Worm (Caenorhabditis elegans) whole organism, young adult: Measurements from ENCODE around the gene nhr-219.

ENCODE experiments used
- C17E4.6 ChIP-seq: fragments of 200-800 bp; sonication (Bioruptor generic); IDR thresholded peaks from 2 replicates; pipeline ENCODE4 v1.3.6; 2022; ENCODE audit warnings: missing genetic modification reagents, missing genetic modification characterization, missing compliant biosample characterization
- F10E7.11 ChIP-seq: sonication (generic microtip); optimal IDR thresholded peaks from 2 replicates; lab custom pipeline; 2017; ENCODE audit warnings: mild to moderate bottlenecking, missing genetic modification characterization, moderate library complexity, missing compliant biosample characterization
- F37B4.10 ChIP-seq: fragments of 200-800 bp; sonication (Bioruptor generic); IDR thresholded peaks from 2 replicates; pipeline ENCODE4 v1.3.6; 2022; ENCODE audit warnings: missing genetic modification characterization, missing compliant biosample characterization
- F57A8.1 ChIP-seq: fragments of 200-800 bp; sonication (Bioruptor generic); optimal IDR thresholded peaks from 2 replicates; lab custom pipeline; 2018; ENCODE audit warnings: mild to moderate bottlenecking, missing genetic modification characterization, moderate library complexity, missing compliant biosample characterization
- F57C9.4 ChIP-seq: sonication (generic microtip); optimal IDR thresholded peaks from 2 replicates; lab custom pipeline; 2017; ENCODE audit warnings: mild to moderate bottlenecking, missing genetic modification characterization, missing compliant biosample characterization
- T26A5.8 ChIP-seq: sonication (generic microtip); optimal IDR thresholded peaks from 2 replicates; lab custom pipeline; 2016; ENCODE audit warnings: missing genetic modification characterization, missing compliant biosample characterization
- Y53F4B.3 ChIP-seq: fragments of 200-800 bp; sonication (Bioruptor generic); IDR thresholded peaks from 2 replicates; pipeline ENCODE4 v1.3.6; 2022; ENCODE audit warnings: missing genetic modification reagents, missing genetic modification characterization, missing compliant biosample characterization
- Y53G8AR.9 ChIP-seq: fragments of 200-800 bp; sonication (Bioruptor generic); conservative IDR thresholded peaks from 2 replicates; pipeline ENCODE4 v1.3.6; 2022; ENCODE audit warnings: missing genetic modification reagents, missing genetic modification characterization, missing compliant biosample characterization
- attf-3 ChIP-seq: fragments of 200-800 bp; sonication (Bioruptor generic); conservative IDR thresholded peaks from 2 replicates; pipeline ENCODE4 v1.3.6; 2022; ENCODE audit warnings: missing genetic modification reagents, missing genetic modification characterization, missing compliant biosample characterization
- attf-6 ChIP-seq: fragments of 200-800 bp; sonication (Bioruptor generic); IDR thresholded peaks from 2 replicates; pipeline ENCODE4 v1.3.6; 2022; ENCODE audit warnings: missing genetic modification reagents, missing genetic modification characterization, missing compliant biosample characterization
- ceh-27 ChIP-seq: fragments of 200-800 bp; sonication (Bioruptor generic); optimal IDR thresholded peaks from 2 replicates; lab custom pipeline; 2018; ENCODE audit warnings: mild to moderate bottlenecking, missing genetic modification characterization, moderate library complexity, missing compliant biosample characterization
- ceh-79 ChIP-seq: sonication (generic microtip); optimal IDR thresholded peaks from 2 replicates; lab custom pipeline; 2017; ENCODE audit warnings: mild to moderate bottlenecking, missing genetic modification characterization, missing compliant biosample characterization
- die-1 ChIP-seq: sonication (generic microtip); optimal IDR thresholded peaks from 2 replicates; lab custom pipeline; 2016; ENCODE audit warnings: missing genotype, mild to moderate bottlenecking, missing genetic modification characterization, missing compliant biosample characterization
- dpl-1 ChIP-seq: fragments of 150-350 bp; optimal IDR thresholded peaks from 2 replicates; lab custom pipeline; 2014; ENCODE audit warnings: missing biosample characterization, missing genetic modification reagents, missing genetic modification characterization
- ekl-4 ChIP-seq: fragments of 200-800 bp; sonication (Bioruptor generic); IDR thresholded peaks from 2 replicates; pipeline ENCODE4 v1.3.6; 2022; ENCODE audit warnings: missing genetic modification reagents, missing genetic modification characterization, missing compliant biosample characterization
- ets-4 ChIP-seq: fragments of 200-800 bp; sonication (Bioruptor generic); optimal IDR thresholded peaks from 2 replicates; lab custom pipeline; 2018; ENCODE audit warnings: mild to moderate bottlenecking, missing genetic modification characterization, missing compliant biosample characterization
- gei-17 ChIP-seq: fragments of 200-800 bp; sonication (Bioruptor generic); optimal IDR thresholded peaks from 2 replicates; lab custom pipeline; 2018; ENCODE audit warnings: mild to moderate bottlenecking, missing genetic modification characterization, missing compliant biosample characterization
- hrde-1 ChIP-seq: sonication (generic microtip); optimal IDR thresholded peaks from 2 replicates; lab custom pipeline; 2016; ENCODE audit warnings: missing genetic modification characterization, mild to moderate bottlenecking, missing compliant biosample characterization, moderate library complexity, missing genotype, missing genetic modification reagents, borderline replicate concordance
- hsf-1 ChIP-seq: fragments of 200-800 bp; sonication (Bioruptor generic); IDR thresholded peaks from 2 replicates; pipeline ENCODE4 v1.3.6; 2022; ENCODE audit warnings: missing genetic modification reagents, missing genetic modification characterization, missing compliant biosample characterization
- let-526 ChIP-seq: fragments of 200-800 bp; sonication (Bioruptor generic); IDR thresholded peaks from 2 replicates; pipeline ENCODE4 v1.3.6; 2022; ENCODE audit warnings: missing genetic modification reagents, missing genetic modification characterization, missing compliant biosample characterization
- let-607 ChIP-seq, 2 experiments: fragments of 200-800 bp in 1 of 2; sonication (Bioruptor generic) in 1 of 2; sonication (generic microtip) in 1 of 2; optimal IDR thresholded peaks; 2 replicates each; lab custom pipeline; 2016 to 2018; ENCODE audit warnings: mild to moderate bottlenecking in 2 of 2, missing compliant biosample characterization in 2 of 2, missing genetic modification characterization in 2 of 2, moderate library complexity in 2 of 2, missing genotype in 1 of 2
- lin-40 ChIP-seq: sonication (generic microtip); optimal IDR thresholded peaks from 2 replicates; lab custom pipeline; 2016; ENCODE audit warnings: missing genetic modification characterization, mild to moderate bottlenecking, missing compliant biosample characterization, missing genotype, missing genetic modification reagents
- lsy-27 ChIP-seq: sonication (generic microtip); optimal IDR thresholded peaks from 2 replicates; lab custom pipeline; 2017; ENCODE audit warnings: missing genetic modification characterization, mild to moderate bottlenecking, missing compliant biosample characterization, antibody characterized with exemption, missing genotype, borderline replicate concordance; ENCODE audit not compliant: insufficient read depth
- madf-8 ChIP-seq: fragments of 200-800 bp; sonication (Bioruptor generic); conservative IDR thresholded peaks from 2 replicates; pipeline ENCODE4 v1.3.6; 2022; ENCODE audit warnings: missing genetic modification reagents, missing genetic modification characterization, missing compliant biosample characterization
- mel-28 ChIP-seq: sonication (generic microtip); optimal IDR thresholded peaks from 2 replicates; lab custom pipeline; 2016; ENCODE audit warnings: borderline replicate concordance, mild to moderate bottlenecking, missing genetic modification characterization, missing compliant biosample characterization
- nhr-27 ChIP-seq: fragments of 200-800 bp; sonication (Bioruptor generic); optimal IDR thresholded peaks from 2 replicates; lab custom pipeline; 2018; ENCODE audit warnings: mild to moderate bottlenecking, missing genetic modification characterization, moderate library complexity, missing compliant biosample characterization
- nhr-80 ChIP-seq: sonication (generic microtip); optimal IDR thresholded peaks from 2 replicates; lab custom pipeline; 2016; ENCODE audit warnings: missing genetic modification characterization, missing compliant biosample characterization
- pbrm-1 ChIP-seq: fragments of 200-800 bp; sonication (Bioruptor generic); IDR thresholded peaks from 2 replicates; pipeline ENCODE4 v1.3.6; 2022; ENCODE audit warnings: missing genetic modification reagents, missing genetic modification characterization, missing compliant biosample characterization
- rec-8 ChIP-seq, 2 experiments: sonication (generic microtip); optimal IDR thresholded peaks; 2 replicates each; lab custom pipeline; 2016; ENCODE audit warnings: mild to moderate bottlenecking in 2 of 2, missing genetic modification characterization in 2 of 2, missing genetic modification reagents in 2 of 2, missing genotype in 2 of 2, missing biosample characterization in 1 of 2, missing compliant biosample characterization in 1 of 2, moderate library complexity in 1 of 2
- sdz-38 ChIP-seq: sonication (generic microtip); optimal IDR thresholded peaks from 2 replicates; lab custom pipeline; 2016; ENCODE audit warnings: missing genotype, missing genetic modification characterization, missing compliant biosample characterization
- snpc-4 ChIP-seq, 5 experiments: fragments of 150-350 bp in 1 of 5; sonication (generic microtip) in 4 of 5; optimal IDR thresholded peaks; 2 replicates each; lab custom pipeline; 2014 to 2018; ENCODE audit warnings: missing genetic modification characterization in 5 of 5, missing biosample characterization in 3 of 5, antibody characterized with exemption in 2 of 5, mild to moderate bottlenecking in 2 of 5, missing compliant biosample characterization in 2 of 5, missing genotype in 2 of 5, moderate library complexity in 2 of 5, missing genetic modification reagents in 1 of 5
- unc-130 ChIP-seq: sonication (generic microtip); optimal IDR thresholded peaks from 2 replicates; lab custom pipeline; 2016; ENCODE audit warnings: missing genetic modification reagents, missing genetic modification characterization, missing compliant biosample characterization
- unc-62 ChIP-seq: fragments of 150-350 bp; optimal IDR thresholded peaks from 2 replicates; lab custom pipeline; 2014; ENCODE audit warnings: missing biosample characterization, missing genetic modification reagents, missing genetic modification characterization
- xnd-1 ChIP-seq: sonication (generic microtip); optimal IDR thresholded peaks from 2 replicates; lab custom pipeline; 2016; ENCODE audit warnings: missing genotype, missing genetic modification reagents, missing genetic modification characterization, missing compliant biosample characterization
- ztf-22 ChIP-seq: fragments of 200-800 bp; sonication (Bioruptor generic); optimal IDR thresholded peaks from 2 replicates; lab custom pipeline; 2018; ENCODE audit warnings: mild to moderate bottlenecking, missing genetic modification characterization, moderate library complexity, missing compliant biosample characterization
- ztf-25 ChIP-seq: fragments of 200-800 bp; sonication (Bioruptor generic); IDR thresholded peaks from 2 replicates; pipeline ENCODE4 v1.3.6; 2022; ENCODE audit warnings: missing genetic modification reagents, missing genetic modification characterization, missing compliant biosample characterization
- ztf-28 ChIP-seq: fragments of 200-800 bp; sonication (Bioruptor generic); IDR thresholded peaks from 2 replicates; pipeline ENCODE4 v1.3.6; 2022; ENCODE audit warnings: missing genetic modification reagents, missing genetic modification characterization, missing compliant biosample characterization
- ztf-6 ChIP-seq: fragments of 200-800 bp; sonication (Bioruptor generic); IDR thresholded peaks from 2 replicates; pipeline ENCODE4 v1.3.6; 2022; ENCODE audit warnings: missing genetic modification reagents, missing genetic modification characterization, missing compliant biosample characterization

Gene nhr-219

ce11 chrV:8966086-8966485, at the start of gene nhr-219:
Gene nhr-219 (minus strand): TSS chrV:8966186.
- TF ChIP-seq C17E4.6 (no peak), nhr-27 (tag; lab: Kevin White, UChicago) (no peak), F37B4.10 (GFP tag; lab: Robert Waterston, UW) (no peak), ztf-6 (GFP tag; lab: Robert Waterston, UW) (no peak)

ce11 chrV:9015540-9015939, 49.6 kb upstream of the nhr-219 start, which contains the start of gene srt-18:
Gene srt-18 (minus strand): TSS chrV:9015640.
- no peak for TF ChIP-seq ekl-4 (GFP tag; lab: Robert Waterston, UW)
- TF ChIP-seq ceh-27, result no peak
- TF ChIP-seq ztf-6 (GFP tag; lab: Robert Waterston, UW), result no peak
- no peak for TF ChIP-seq unc-130 (GFP tag; lab: Kevin White, UChicago)
- no peak for TF ChIP-seq hrde-1 (tag; lab: Kevin White, UChicago)
- no peak for TF ChIP-seq mel-28
- TF ChIP-seq lin-40 (tag; lab: Kevin White, UChicago), result no peak
- no peak for TF ChIP-seq T26A5.8 (tag; lab: Kevin White, UChicago)
- TF ChIP-seq Y53G8AR.9 (GFP tag; lab: Robert Waterston, UW), result no peak
- no peak for TF ChIP-seq hsf-1 (GFP tag; lab: Robert Waterston, UW)

DNA sequence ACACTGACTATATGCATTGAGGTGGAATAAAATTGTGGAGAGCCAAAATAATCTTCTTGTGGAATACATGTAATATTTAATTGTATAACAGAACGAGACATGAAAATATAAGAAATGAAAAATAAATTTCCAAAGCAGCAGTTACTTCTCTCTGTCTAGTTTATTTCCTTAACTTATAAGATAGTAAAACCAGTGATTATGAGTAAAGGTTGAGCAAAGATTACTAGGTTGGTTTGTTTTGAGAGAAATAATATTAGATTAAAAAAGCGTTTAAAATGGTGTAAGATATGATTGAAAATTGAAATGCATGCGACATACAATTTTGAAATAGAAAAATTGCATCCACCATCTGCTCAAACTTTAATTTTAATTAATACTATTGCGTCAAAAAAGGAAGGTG, 47.8 kb upstream of the nhr-219 start, which contains the start of gene srh-201:
Gene srh-201 (minus strand): TSS at position 101 of the 400 bp plus-strand sequence.
- no peak for TF ChIP-seq F57A8.1 (GFP tag; lab: Kevin White, UChicago)
- TF ChIP-seq ets-4 (GFP tag; lab: Kevin White, UChicago), result no peak
- TF ChIP-seq pbrm-1 (GFP tag; lab: Robert Waterston, UW), result no peak
- no peak for TF ChIP-seq F57C9.4
- no peak for TF ChIP-seq gei-17 (GFP tag; lab: Kevin White, UChicago)
- no peak for TF ChIP-seq rec-8 (tag; optimal IDR thresholded peaks at IDR 0.05; lab: Kevin White, UChicago)
- no peak for TF ChIP-seq madf-8 (GFP tag; lab: Robert Waterston, UW)
- no peak for TF ChIP-seq Y53F4B.3 (GFP tag; lab: Robert Waterston, UW)
- no peak for TF ChIP-seq let-526 (GFP tag; lab: Robert Waterston, UW)
- TF ChIP-seq snpc-4 (GFP tag; optimal IDR thresholded peaks at IDR 0.05; lab: Kevin White, UChicago), result no peak
- TF ChIP-seq snpc-4 (tag; optimal IDR thresholded peaks at IDR 0.05; lab: Kevin White, UChicago), result no peak

DNA sequence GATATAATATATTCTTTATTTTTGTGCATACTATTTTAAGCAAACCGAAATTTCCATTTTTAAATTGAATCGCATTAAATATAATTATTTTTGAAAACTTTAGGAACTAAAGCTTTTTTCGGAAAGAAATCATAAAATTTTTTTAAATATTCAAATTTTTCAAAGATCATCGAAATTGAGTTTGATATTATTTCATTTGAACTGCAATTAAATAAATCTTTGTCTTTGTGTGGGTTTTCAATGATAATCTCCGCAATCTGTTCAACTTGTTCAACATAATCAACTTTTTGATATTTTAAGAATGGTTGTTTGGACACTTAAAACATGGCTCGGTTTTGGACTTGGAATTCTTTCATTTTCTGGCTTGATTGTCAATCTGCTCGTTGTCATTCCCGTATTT, 43.2 kb upstream of the nhr-219 start, which contains the start of gene srx-2:
Gene srx-2 (plus strand): TSS at position 301 of the 400 bp plus-strand sequence.
- TF ChIP-seq ztf-28 (GFP tag; lab: Robert Waterston, UW) (no peak), dpl-1 (GFP tag; lab: Kevin White, UChicago) (no peak), die-1 (tag; lab: Kevin White, UChicago) (no peak), lsy-27 (tag; lab: Kevin White, UChicago) (no peak), unc-62 (GFP tag; lab: Kevin White, UChicago) (no peak), gei-17 (GFP tag; lab: Kevin White, UChicago) (no peak), attf-6 (no peak)

ce11 chrV:9005243-9005642, 39.3 kb upstream of the nhr-219 start, which contains the start of gene srx-3:
Gene srx-3 (plus strand): TSS chrV:9005543.
- TF ChIP-seq ztf-25 (GFP tag; lab: Robert Waterston, UW) (no peak), ztf-22 (GFP tag; lab: Kevin White, UChicago) (no peak), C17E4.6 (no peak), sdz-38 (tag; lab: Kevin White, UChicago) (no peak), attf-6 (no peak), nhr-80 (tag; lab: Kevin White, UChicago) (no peak), F10E7.11 (tag; lab: Kevin White, UChicago) (no peak), xnd-1 (no peak), ceh-79 (tag; lab: Kevin White, UChicago) (no peak), attf-3 (GFP tag; lab: Robert Waterston, UW) (no peak), let-607 (tag; optimal IDR thresholded peaks at IDR 0.05; lab: Kevin White, UChicago) (no peak)
